Worm (Caenorhabditis elegans) whole organism, dauer: ENCODE measurements around the gene ham-2.

Experiments
- unc-62 ChIP-seq: sonication (generic microtip); optimal IDR thresholded peaks from 2 replicates; lab custom pipeline; 2017; ENCODE audit warnings: missing biosample characterization, missing genetic modification reagents, missing genetic modification characterization

ham-2 gene

ce11 chrX:4554385-4554784 is at the start of gene ham-2:
ham-2 (plus strand) TSS chrX:4554685.
- TF ChIP-seq unc-62 (GFP tag; lab: Kevin White, UChicago): no peak

ce11 chrX:4507122-4507681 is 47.3 kb upstream of the ham-2 start:
- TF ChIP-seq unc-62 (GFP tag; lab: Kevin White, UChicago): no peak

ce11 chrX:4508209-4508608 is 46.3 kb upstream of the ham-2 start, which contains the start of gene rhi-1:
rhi-1 (plus strand) TSS chrX:4508509.
- no peak for TF ChIP-seq unc-62 (GFP tag; lab: Kevin White, UChicago)

- TF ChIP-seq unc-62 (GFP tag; lab: Kevin White, UChicago): no peak
Measured at ce11 chrX:4513657-4514143, 40.8 kb upstream of the ham-2 start, which contains the start of gene spr-3. spr-3 (plus strand) TSS chrX:4514093.

ce11 chrX:4516758-4517157 is 37.7 kb upstream of the ham-2 start:
- no peak for TF ChIP-seq unc-62 (GFP tag; lab: Kevin White, UChicago)

ce11 chrX:4519968-4520367 is 34.5 kb upstream of the ham-2 start:
- TF ChIP-seq unc-62 (GFP tag; lab: Kevin White, UChicago): no peak

ce11 chrX:4521166-4521565 is 33.3 kb upstream of the ham-2 start:
- no peak for TF ChIP-seq unc-62 (GFP tag; lab: Kevin White, UChicago)

ce11 chrX:4521837-4522816 is 32.4 kb upstream of the ham-2 start, which contains the start of gene C07A12.7:
C07A12.7 (minus strand) TSS chrX:4522144.
- TF ChIP-seq unc-62 (GFP tag; lab: Kevin White, UChicago): no peak

- no peak for TF ChIP-seq unc-62 (GFP tag; lab: Kevin White, UChicago)
Measured at ce11 chrX:4523315-4523714, 31.2 kb upstream of the ham-2 start.

ce11 chrX:4523887-4524350 is 30.6 kb upstream of the ham-2 start, which contains the start of gene pdi-2:
pdi-2 (plus strand) TSS chrX:4524155.
- TF ChIP-seq unc-62 (GFP tag; lab: Kevin White, UChicago): no peak

ce11 chrX:4524844-4525243 is 29.6 kb upstream of the ham-2 start:
- no peak for TF ChIP-seq unc-62 (GFP tag; lab: Kevin White, UChicago)

- no peak for TF ChIP-seq unc-62 (GFP tag; lab: Kevin White, UChicago)
Measured at ce11 chrX:4526412-4526811, 28.1 kb upstream of the ham-2 start.

- no peak for TF ChIP-seq unc-62 (GFP tag; lab: Kevin White, UChicago)
Measured at ce11 chrX:4528905-4529304, 25.6 kb upstream of the ham-2 start.

- TF ChIP-seq unc-62 (GFP tag; lab: Kevin White, UChicago): no peak
Measured at ce11 chrX:4530426-4531044, 23.9 kb upstream of the ham-2 start.

- TF ChIP-seq unc-62 (GFP tag; lab: Kevin White, UChicago): no peak
Measured at ce11 chrX:4532160-4532741, 22.2 kb upstream of the ham-2 start, which contains the start of gene nhr-35. nhr-35 (plus strand) TSS chrX:4532691.
